Worm (Caenorhabditis elegans) whole organism, young adult: Measurements from ENCODE around the gene C07D8.5.
A peak's percentile ranks its signal among the peaks of the same experiment; 100 is the strongest.

Source experiments
- B0336.3 ChIP-seq: fragments of 200-800 bp; sonication (Bioruptor generic); IDR thresholded peaks from 2 replicates; pipeline ENCODE4 v1.3.6; 2022; ENCODE audit warnings: missing genetic modification characterization, missing compliant biosample characterization
- Y53G8AR.9 ChIP-seq: fragments of 200-800 bp; sonication (Bioruptor generic); conservative IDR thresholded peaks from 2 replicates; pipeline ENCODE4 v1.3.6; 2022; ENCODE audit warnings: missing genetic modification reagents, missing genetic modification characterization, missing compliant biosample characterization
- hsf-1 ChIP-seq: fragments of 200-800 bp; sonication (Bioruptor generic); IDR thresholded peaks from 2 replicates; pipeline ENCODE4 v1.3.6; 2022; ENCODE audit warnings: missing genetic modification reagents, missing genetic modification characterization, missing compliant biosample characterization
- madf-6 ChIP-seq: fragments of 200-800 bp; sonication (Bioruptor generic); IDR thresholded peaks from 2 replicates; pipeline ENCODE4 v1.3.6; 2022; ENCODE audit warnings: missing genetic modification reagents, missing genetic modification characterization, missing compliant biosample characterization
- pha-4 ChIP-seq: fragments of 150-350 bp; sonication (generic microtip); optimal IDR thresholded peaks from 2 replicates; lab custom pipeline; 2014; ENCODE audit warnings: missing biosample characterization, missing genetic modification reagents, missing genetic modification characterization

DNA sequence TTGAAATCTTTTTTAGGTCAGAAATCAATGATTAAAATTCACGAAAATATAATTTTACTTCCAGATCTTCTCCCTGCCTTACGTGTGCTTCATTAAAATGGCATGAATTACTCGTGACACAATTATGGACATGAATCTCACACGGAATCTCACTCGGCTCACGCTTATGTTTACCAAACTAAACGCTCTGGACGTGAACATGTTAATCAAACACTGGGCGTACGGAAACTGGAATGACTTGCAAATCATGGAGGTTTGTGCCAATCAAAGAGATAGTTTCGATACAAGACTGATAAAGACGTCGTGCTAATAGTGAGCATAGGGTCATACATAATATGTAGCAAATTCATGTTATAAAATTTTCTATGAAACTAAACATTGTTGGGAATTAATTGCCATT, 29.3 kb upstream of the C07D8.5 start:
- no peak for TF ChIP-seq hsf-1 (GFP tag; lab: Robert Waterston, UW)
- no peak for TF ChIP-seq pha-4
- no peak for TF ChIP-seq madf-6
- TF ChIP-seq B0336.3 (GFP tag; lab: Robert Waterston, UW), result 0 out of 2 replicates have a peak, but pooled peaks have one; percentile 15
- TF ChIP-seq Y53G8AR.9 (GFP tag; lab: Robert Waterston, UW), result no peak
